Fruit fly (Drosophila melanogaster) whole organism, adult: ENCODE data around the gene abs.
"Not testable (repeated sequence)": the region's sequence is repeated elsewhere in the genome, so short reads cannot be mapped to it uniquely, and the experiment has no call there.

ENCODE experiments used
- CG11617 ChIP-seq: fragments of 200-800 bp; sonication (Bioruptor generic); optimal IDR thresholded peaks from 2 replicates; lab custom pipeline; 2017; ENCODE audit warnings: mild to moderate bottlenecking, missing biosample characterization, missing genetic modification reagents, missing genetic modification characterization
- CG12768 ChIP-seq: fragments of 200-800 bp; sonication (Bioruptor generic); optimal IDR thresholded peaks from 2 replicates; lab custom pipeline; 2017; ENCODE audit warnings: missing biosample characterization, missing genetic modification characterization, mild to moderate bottlenecking, moderate library complexity, missing genetic modification reagents
- CG14711 ChIP-seq: fragments of 200-800 bp; sonication (Bioruptor generic); optimal IDR thresholded peaks from 2 replicates; lab custom pipeline; 2018; ENCODE audit warnings: missing biosample characterization, mild to moderate bottlenecking, missing genetic modification characterization, moderate library complexity
- CG1620 ChIP-seq: fragments of 200-800 bp; sonication (Bioruptor generic); optimal IDR thresholded peaks from 2 replicates; lab custom pipeline; 2016; ENCODE audit warnings: missing biosample characterization, missing genetic modification characterization
- CG33017 ChIP-seq: fragments of 200-800 bp; sonication (Bioruptor generic); optimal IDR thresholded peaks from 2 replicates; lab custom pipeline; 2018; ENCODE audit warnings: missing biosample characterization, mild to moderate bottlenecking, missing genetic modification characterization, moderate library complexity
- CG5204 ChIP-seq: fragments of 200-800 bp; sonication (Bioruptor generic); optimal IDR thresholded peaks from 2 replicates; lab custom pipeline; 2016; ENCODE audit warnings: missing biosample characterization, missing genetic modification characterization
- CG7045 ChIP-seq: fragments of 200-800 bp; sonication (Bioruptor generic); optimal IDR thresholded peaks from 2 replicates; lab custom pipeline; 2017; ENCODE audit warnings: missing biosample characterization, mild to moderate bottlenecking, missing genetic modification characterization
- CG7101 ChIP-seq: fragments of 200-800 bp; sonication (Bioruptor generic); optimal IDR thresholded peaks from 2 replicates; lab custom pipeline; 2018; ENCODE audit warnings: missing biosample characterization, mild to moderate bottlenecking, missing genetic modification characterization, moderate library complexity
- Clk ChIP-seq: fragments of 200-800 bp; sonication (Bioruptor generic); optimal IDR thresholded peaks from 2 replicates; lab custom pipeline; 2017; ENCODE audit warnings: missing biosample characterization, missing genetic modification characterization
- Crg-1 ChIP-seq: fragments of 200-800 bp; sonication (Bioruptor generic); optimal IDR thresholded peaks from 2 replicates; lab custom pipeline; 2016; ENCODE audit warnings: missing biosample characterization, missing genetic modification characterization
- Hr96 ChIP-seq: fragments of 200-800 bp; sonication (Bioruptor generic); optimal IDR thresholded peaks from 2 replicates; lab custom pipeline; 2016; ENCODE audit warnings: missing biosample characterization, missing genetic modification characterization
- Mnt ChIP-seq: fragments of 200-800 bp; sonication (Bioruptor generic); optimal IDR thresholded peaks from 2 replicates; lab custom pipeline; 2016; ENCODE audit warnings: missing biosample characterization, mild to moderate bottlenecking, missing genetic modification characterization
- bab1 ChIP-seq: fragments of 200-800 bp; sonication (Bioruptor generic); optimal IDR thresholded peaks from 3 replicates; lab custom pipeline; 2019; ENCODE audit warnings: missing biosample characterization, mild to moderate bottlenecking, missing genetic modification characterization, moderate library complexity
- cic ChIP-seq: fragments of 200-800 bp; sonication (Bioruptor generic); optimal IDR thresholded peaks from 2 replicates; lab custom pipeline; 2017; ENCODE audit warnings: missing biosample characterization, mild to moderate bottlenecking, missing genetic modification characterization, moderate library complexity
- cnc ChIP-seq, 2 experiments: fragments of >200 bp; optimal IDR thresholded peaks; 2 replicates each; lab custom pipeline; 2017
- kay ChIP-seq: fragments of 200-800 bp; sonication (Bioruptor generic); peaks from one replicate; lab custom pipeline; 2016; ENCODE audit warnings: missing biosample characterization, missing genetic modification characterization, borderline replicate concordance
- ovo ChIP-seq: fragments of 200-800 bp; sonication (Bioruptor generic); optimal IDR thresholded peaks from 2 replicates; lab custom pipeline; 2016; ENCODE audit warnings: missing biosample characterization, missing genetic modification characterization
- pad ChIP-seq: fragments of 200-800 bp; sonication (Bioruptor generic); optimal IDR thresholded peaks from 3 replicates; lab custom pipeline; 2017; ENCODE audit warnings: missing biosample characterization, missing genetic modification characterization, mild to moderate bottlenecking, moderate library complexity, missing genetic modification reagents
- tj ChIP-seq: fragments of 200-800 bp; sonication (Bioruptor generic); optimal IDR thresholded peaks from 3 replicates; lab custom pipeline; 2017; ENCODE audit warnings: missing biosample characterization, mild to moderate bottlenecking, missing genetic modification characterization, moderate library complexity
- toe ChIP-seq: fragments of 200-800 bp; sonication (Bioruptor generic); optimal IDR thresholded peaks from 2 replicates; lab custom pipeline; 2016; ENCODE audit warnings: missing biosample characterization, missing genetic modification characterization

Gene abs

DNA sequence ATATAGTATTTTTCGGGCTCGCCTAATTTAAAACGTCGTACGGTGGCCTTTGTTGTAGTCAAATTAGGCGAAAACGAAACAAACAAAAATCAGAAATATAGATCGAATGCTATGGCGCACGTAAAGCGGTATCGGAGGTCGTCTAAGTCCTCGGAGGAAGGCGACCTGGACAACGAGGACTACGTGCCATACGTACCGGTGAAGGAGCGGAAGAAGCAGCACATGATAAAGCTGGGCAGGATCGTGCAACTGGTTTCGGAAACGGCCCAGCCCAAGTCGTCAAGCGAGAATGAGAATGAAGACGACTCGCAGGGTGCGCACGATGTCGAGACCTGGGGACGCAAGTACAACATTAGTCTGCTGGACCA is at the start of gene abs:
abs (plus strand) TSS at position 30 of the 368 bp plus-strand sequence.
- TF ChIP-seq pad (GFP tag; lab: Kevin White, UChicago) (no peak), kay (GFP tag; lab: Kevin White, UChicago) (no peak), CG11617 (no peak), Crg-1 (GFP tag; lab: Kevin White, UChicago) (no peak), bab1 (GFP tag; lab: Kevin White, UChicago) (no peak), Hr96 (GFP tag; lab: Kevin White, UChicago) (no peak), CG7045 (no peak), CG12768 (GFP tag; lab: Kevin White, UChicago) (no peak), tj (GFP tag; lab: Kevin White, UChicago) (no peak), CG1620 (GFP tag; lab: Kevin White, UChicago) (no peak), CG33017 (tag; lab: Kevin White, UChicago) (no peak), Mnt (GFP tag; lab: Kevin White, UChicago) (no peak), CG5204 (GFP tag; lab: Kevin White, UChicago) (no peak), CG14711 (no peak)

dm6 chr3R:4186820-4187540 is 45.9 kb upstream of the abs start:
- TF ChIP-seq CG7045 (no peak), Hr96 (GFP tag; lab: Kevin White, UChicago) (no peak), tj (GFP tag; lab: Kevin White, UChicago) (peak; percentile 91), kay (GFP tag; lab: Kevin White, UChicago) (peak; percentile 72), CG14711 (no peak), CG11617 (no peak), CG12768 (GFP tag; lab: Kevin White, UChicago) (no peak), ovo (GFP tag; lab: Kevin White, UChicago) (no peak)

DNA sequence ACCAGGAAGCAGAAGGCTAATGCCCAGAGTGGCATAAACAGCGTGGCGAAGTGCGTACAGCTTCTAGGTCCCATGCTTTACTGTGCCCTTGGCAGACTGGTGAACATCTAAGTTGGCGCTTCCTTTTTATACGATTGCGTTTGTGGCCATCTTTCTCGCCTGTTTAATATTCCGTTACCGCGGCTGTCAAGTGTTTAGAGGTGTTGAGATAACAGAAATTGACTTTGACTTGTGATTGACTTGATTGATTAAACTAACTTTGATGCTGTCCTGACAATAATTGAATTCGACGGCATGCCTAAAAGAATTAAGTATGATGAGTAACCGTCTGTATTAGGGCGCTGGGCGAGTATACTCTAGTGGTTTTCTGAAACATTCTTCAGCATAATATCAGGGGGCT is 42.7 kb upstream of the abs start, which contains the start of gene Dsk:
Dsk (minus strand) TSS at position 101 of the 400 bp plus-strand sequence.
- no peak for TF ChIP-seq pad (GFP tag; lab: Kevin White, UChicago)
- TF ChIP-seq CG33017 (tag; lab: Kevin White, UChicago): no peak
- no peak for TF ChIP-seq cnc (optimal IDR thresholded peaks at IDR 0.05; lab: Kevin White, UChicago)
- TF ChIP-seq CG11617: no peak
- TF ChIP-seq CG7045: no peak
- TF ChIP-seq Crg-1 (GFP tag; lab: Kevin White, UChicago): no peak
- TF ChIP-seq CG12768 (GFP tag; lab: Kevin White, UChicago): no peak
- TF ChIP-seq CG5204 (GFP tag; lab: Kevin White, UChicago): no peak
- no peak for TF ChIP-seq CG1620 (GFP tag; lab: Kevin White, UChicago)
- TF ChIP-seq cic (GFP tag; lab: Kevin White, UChicago): no peak
- TF ChIP-seq CG7101 (tag; lab: Kevin White, UChicago): no peak
- TF ChIP-seq Clk (GFP tag; lab: Kevin White, UChicago): no peak
- TF ChIP-seq Mnt (GFP tag; lab: Kevin White, UChicago): no peak
- no peak for TF ChIP-seq CG14711
- no peak for TF ChIP-seq Hr96 (GFP tag; lab: Kevin White, UChicago)
- TF ChIP-seq ovo (GFP tag; lab: Kevin White, UChicago): no peak
- no peak for TF ChIP-seq bab1 (GFP tag; lab: Kevin White, UChicago)

DNA sequence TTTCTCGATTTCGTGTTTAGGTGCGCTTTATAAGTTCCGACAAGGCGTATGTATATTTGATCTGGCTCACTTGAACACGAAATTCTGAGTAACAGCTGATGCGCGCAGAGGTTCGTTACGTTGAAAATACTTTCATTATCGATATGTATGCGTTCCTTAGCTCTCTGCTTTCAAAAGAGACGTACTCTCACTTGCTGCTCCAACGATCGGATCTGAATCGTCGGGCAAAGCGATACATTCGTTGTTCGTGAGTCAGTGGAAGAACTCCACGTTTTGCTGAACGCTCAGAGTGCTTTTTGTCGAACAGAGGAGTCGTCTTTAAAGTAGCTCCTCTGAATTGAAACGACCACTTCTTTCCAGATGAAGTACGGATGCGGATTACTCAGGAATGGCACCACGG is 35.8 kb upstream of the abs start, which contains the start of gene beta-Man:
beta-Man (plus strand) TSS at position 152 of the 400 bp plus-strand sequence.
- TF ChIP-seq Hr96 (GFP tag; lab: Kevin White, UChicago) (no peak), Crg-1 (GFP tag; lab: Kevin White, UChicago) (no peak), toe (GFP tag; lab: Kevin White, UChicago) (no peak), ovo (GFP tag; lab: Kevin White, UChicago) (no peak), Mnt (GFP tag; lab: Kevin White, UChicago) (peak; percentile 46), pad (GFP tag; lab: Kevin White, UChicago) (no peak), cic (GFP tag; lab: Kevin White, UChicago) (peak; percentile 2), kay (GFP tag; lab: Kevin White, UChicago) (no peak), bab1 (GFP tag; lab: Kevin White, UChicago) (peak; percentile 66), Clk (GFP tag; lab: Kevin White, UChicago) (no peak), CG5204 (GFP tag; lab: Kevin White, UChicago) (no peak), CG33017 (tag; lab: Kevin White, UChicago) (no peak), cnc (optimal IDR thresholded peaks at IDR 0.05; lab: Kevin White, UChicago) (no peak), CG11617 (no peak), CG12768 (GFP tag; lab: Kevin White, UChicago) (peak; percentile 8), CG7045 (no peak), CG1620 (GFP tag; lab: Kevin White, UChicago) (no peak), tj (GFP tag; lab: Kevin White, UChicago) (peak; percentile 20), CG14711 (no peak), CG7101 (tag; lab: Kevin White, UChicago) (peak; percentile 21)

dm6 chr3R:4211483-4211882 is 21.4 kb upstream of the abs start, which contains the start of gene aux:
Gene aux, plus strand, starts transcription at chr3R:4211783.
- not testable (repeated sequence) for TF ChIP-seq tj, pad, kay (GFP tag; lab: Kevin White, UChicago)

DNA sequence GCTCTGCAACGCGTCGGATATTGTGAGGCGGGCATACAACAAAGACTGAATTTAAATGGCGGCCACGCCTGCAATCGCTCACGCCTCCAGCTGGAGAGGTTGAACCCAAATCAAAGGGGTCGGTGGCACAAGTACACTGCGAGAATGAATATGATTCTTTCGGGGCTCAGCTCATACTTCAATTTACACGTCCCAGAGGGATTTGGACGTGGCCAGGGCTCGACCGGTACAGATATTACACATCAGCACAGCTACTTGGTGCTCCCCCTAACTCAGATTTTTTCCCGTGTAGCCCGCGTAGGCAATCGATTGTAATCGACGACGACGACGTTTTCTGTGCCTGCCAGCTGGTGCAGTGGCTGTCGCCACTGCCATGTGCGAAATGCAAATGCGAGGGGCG is 18.8 kb upstream of the abs start:
- TF ChIP-seq tj (GFP tag; lab: Kevin White, UChicago) (peak; percentile 3), Crg-1 (GFP tag; lab: Kevin White, UChicago) (no peak), cic (GFP tag; lab: Kevin White, UChicago) (no peak), CG5204 (GFP tag; lab: Kevin White, UChicago) (peak; percentile 61), CG1620 (GFP tag; lab: Kevin White, UChicago) (no peak), Clk (GFP tag; lab: Kevin White, UChicago) (no peak), kay (GFP tag; lab: Kevin White, UChicago) (no peak), pad (GFP tag; lab: Kevin White, UChicago) (no peak), ovo (GFP tag; lab: Kevin White, UChicago) (no peak), CG33017 (tag; lab: Kevin White, UChicago) (peak; percentile 12), CG12768 (GFP tag; lab: Kevin White, UChicago) (peak; percentile 53), cnc (optimal IDR thresholded peaks at IDR 0.05; lab: Kevin White, UChicago) (no peak), CG7045 (peak; percentile 39), Hr96 (GFP tag; lab: Kevin White, UChicago) (peak; percentile 25), CG11617 (no peak), toe (GFP tag; lab: Kevin White, UChicago) (peak; percentile 23), Mnt (GFP tag; lab: Kevin White, UChicago) (no peak), CG14711 (no peak), bab1 (GFP tag; lab: Kevin White, UChicago) (no peak), CG7101 (tag; lab: Kevin White, UChicago) (peak; percentile 17)
